Fruit fly (Drosophila melanogaster) whole organism, wandering third instar larva: ENCODE measurements around the gene CG43402.
A peak's percentile ranks its signal among the peaks of the same experiment; 100 is the strongest.

Source experiments
- Abd-B ChIP-seq: fragments of >200 bp; optimal IDR thresholded peaks from 2 replicates; lab custom pipeline; 2017; ENCODE audit warnings: missing biosample characterization, missing genetic modification characterization
- CG32264 ChIP-seq: fragments of 200-800 bp; sonication (Bioruptor generic); optimal IDR thresholded peaks from 2 replicates; lab custom pipeline; 2016; ENCODE audit warnings: missing biosample characterization, missing genetic modification characterization
- CG9705 ChIP-seq: fragments of 200-800 bp; sonication (Bioruptor generic); optimal IDR thresholded peaks from 2 replicates; lab custom pipeline; 2018; ENCODE audit warnings: missing biosample characterization, mild to moderate bottlenecking, missing genetic modification characterization
- CrebA ChIP-seq: fragments of 200-800 bp; sonication (Bioruptor generic); optimal IDR thresholded peaks from 2 replicates; lab custom pipeline; 2016; ENCODE audit warnings: missing biosample characterization, mild to moderate bottlenecking, missing genetic modification characterization, borderline replicate concordance
- Dfd ChIP-seq: fragments of >200 bp; optimal IDR thresholded peaks from 2 replicates; lab custom pipeline; 2017; ENCODE audit warnings: missing biosample characterization, missing genetic modification characterization
- Dif ChIP-seq: fragments of 200-275, 200-300 bp; sonication (Bioruptor generic); optimal IDR thresholded peaks from 2 replicates; lab custom pipeline; 2018; ENCODE audit warnings: missing biosample characterization, missing genetic modification characterization; ENCODE audit not compliant: partially characterized antibody
- GATAd ChIP-seq: sonication (Bioruptor generic); optimal IDR thresholded peaks from 2 replicates; lab custom pipeline; 2016; ENCODE audit warnings: missing biosample characterization, missing genetic modification characterization
- HLH106 ChIP-seq: fragments of 200-800 bp; optimal IDR thresholded peaks from 3 replicates; lab custom pipeline; 2019; ENCODE audit warnings: missing biosample characterization, mild to moderate bottlenecking, missing genetic modification characterization, moderate library complexity
- Hnf4 ChIP-seq: fragments of 200-800 bp; sonication (Bioruptor generic); optimal IDR thresholded peaks from 2 replicates; lab custom pipeline; 2016; ENCODE audit warnings: missing biosample characterization, mild to moderate bottlenecking, missing genetic modification characterization
- Hr78 ChIP-seq: fragments of >200 bp; optimal IDR thresholded peaks from 2 replicates; lab custom pipeline; 2017; ENCODE audit warnings: missing biosample characterization, missing genetic modification characterization
- Hr83 ChIP-seq: fragments of 200-300 bp; sonication (Bioruptor generic); optimal IDR thresholded peaks from 2 replicates; lab custom pipeline; 2016; ENCODE audit warnings: missing biosample characterization, mild to moderate bottlenecking, missing genetic modification characterization, moderate library complexity; ENCODE audit not compliant: poor library complexity, severe bottlenecking
- Jra ChIP-seq: sonication (Bioruptor generic); optimal IDR thresholded peaks from 2 replicates; lab custom pipeline; 2016; ENCODE audit warnings: missing biosample characterization, missing genetic modification characterization
- Mio ChIP-seq: sonication (Bioruptor generic); optimal IDR thresholded peaks from 2 replicates; lab custom pipeline; 2016; ENCODE audit warnings: missing biosample characterization, missing genetic modification characterization
- Myc ChIP-seq: fragments of >200 bp; optimal IDR thresholded peaks from 2 replicates; lab custom pipeline; 2017
- N ChIP-seq: fragments of >200 bp; optimal IDR thresholded peaks from 2 replicates; lab custom pipeline; 2018; ENCODE audit warnings: missing biosample characterization, missing external identifiers, missing genetic modification characterization
- OdsH ChIP-seq: fragments of 200-800 bp; sonication (Bioruptor generic); optimal IDR thresholded peaks from 2 replicates; lab custom pipeline; 2016; ENCODE audit warnings: missing biosample characterization, mild to moderate bottlenecking, missing genetic modification characterization
- Rel ChIP-seq, 2 experiments: fragments of 200-800 bp; sonication (Bioruptor generic) in 1 of 2; optimal IDR thresholded peaks; 2 replicates in 1 of 2; 3 replicates in 1 of 2; lab custom pipeline; 2016 to 2019; ENCODE audit warnings: mild to moderate bottlenecking in 2 of 2, missing biosample characterization in 2 of 2, missing genetic modification characterization in 2 of 2, moderate library complexity in 1 of 2
- Sp1 ChIP-seq: fragments of 200-800 bp; sonication (Bioruptor generic); optimal IDR thresholded peaks from 3 replicates; lab custom pipeline; 2019; ENCODE audit warnings: missing biosample characterization, mild to moderate bottlenecking, missing genetic modification characterization, moderate library complexity
- Vsx2 ChIP-seq: fragments of 200-300, 225-300 bp; sonication (Bioruptor generic); optimal IDR thresholded peaks from 2 replicates; lab custom pipeline; 2018; ENCODE audit warnings: missing biosample characterization, missing genetic modification characterization; ENCODE audit not compliant: partially characterized antibody
- br ChIP-seq: fragments of 200-800 bp; sonication (Bioruptor generic); optimal IDR thresholded peaks from 2 replicates; lab custom pipeline; 2016; ENCODE audit warnings: missing biosample characterization, missing genetic modification characterization
- brk ChIP-seq: fragments of 200-800 bp; sonication (Bioruptor generic); optimal IDR thresholded peaks from 2 replicates; lab custom pipeline; 2016; ENCODE audit warnings: missing biosample characterization, mild to moderate bottlenecking, missing genetic modification characterization
- dl ChIP-seq, 2 experiments: fragments of 175-275, 200-275 bp in 1 of 2; fragments of 200-275 bp in 1 of 2; sonication (Bioruptor generic); optimal IDR thresholded peaks; lab custom pipeline; 2018; ENCODE audit warnings: mild to moderate bottlenecking in 2 of 2, missing biosample characterization in 2 of 2, missing genetic modification characterization in 2 of 2, moderate library complexity in 2 of 2; ENCODE audit not compliant: partially characterized antibody in 2 of 2, insufficient read depth in 1 of 2
- dmrt93B ChIP-seq: fragments of 200-800 bp; sonication (Bioruptor generic); optimal IDR thresholded peaks from 2 replicates; lab custom pipeline; 2018; ENCODE audit warnings: missing biosample characterization, mild to moderate bottlenecking, missing genetic modification characterization
- dsf ChIP-seq: sonication (Bioruptor generic); optimal IDR thresholded peaks from 2 replicates; lab custom pipeline; 2016; ENCODE audit warnings: missing biosample characterization, missing genetic modification characterization, borderline replicate concordance
- ey ChIP-seq: fragments of 200-800 bp; sonication (Bioruptor generic); optimal IDR thresholded peaks from 2 replicates; lab custom pipeline; 2016; ENCODE audit warnings: missing biosample characterization, missing genetic modification characterization
- foxo ChIP-seq, 2 experiments: fragments of 200-800 bp; sonication (Bioruptor generic); optimal IDR thresholded peaks; 2 replicates in 1 of 2; 3 replicates in 1 of 2; lab custom pipeline; 2016 to 2017; ENCODE audit warnings: missing biosample characterization in 2 of 2, missing genetic modification characterization in 2 of 2
- fru ChIP-seq: fragments of 200-800 bp; sonication (Bioruptor generic); optimal IDR thresholded peaks from 3 replicates; lab custom pipeline; 2016; ENCODE audit warnings: missing biosample characterization, mild to moderate bottlenecking, missing genetic modification characterization
- h ChIP-seq: fragments of 200-800 bp; sonication (Bioruptor generic); optimal IDR thresholded peaks from 3 replicates; lab custom pipeline; 2016; ENCODE audit warnings: missing biosample characterization, mild to moderate bottlenecking, missing genetic modification characterization
- jim ChIP-seq: fragments of 175-275, 200-325 bp; sonication (Bioruptor generic); optimal IDR thresholded peaks from 2 replicates; lab custom pipeline; 2016; ENCODE audit warnings: missing biosample characterization, mild to moderate bottlenecking, missing genetic modification characterization
- lola ChIP-seq: fragments of >200 bp; optimal IDR thresholded peaks from 2 replicates; lab custom pipeline; 2017; ENCODE audit warnings: missing biosample characterization, missing genetic modification characterization
- pan ChIP-seq: fragments of >200 bp; optimal IDR thresholded peaks from 2 replicates; lab custom pipeline; 2017
- psq ChIP-seq: fragments of 200-800 bp; sonication (Bioruptor generic); optimal IDR thresholded peaks from 3 replicates; lab custom pipeline; 2017; ENCODE audit warnings: missing biosample characterization, mild to moderate bottlenecking, missing genetic modification characterization, moderate library complexity
- rgr ChIP-seq: fragments of 200-800 bp; sonication (Bioruptor generic); optimal IDR thresholded peaks from 3 replicates; lab custom pipeline; 2016; ENCODE audit warnings: missing biosample characterization, mild to moderate bottlenecking, missing genetic modification characterization
- sage ChIP-seq: fragments of 200-800 bp; sonication (Bioruptor generic); optimal IDR thresholded peaks from 2 replicates; lab custom pipeline; 2016; ENCODE audit warnings: missing biosample characterization, mild to moderate bottlenecking, missing genetic modification characterization
- sv ChIP-seq: fragments of 200-800 bp; sonication (Bioruptor generic); optimal IDR thresholded peaks from 3 replicates; lab custom pipeline; 2016; ENCODE audit warnings: missing biosample characterization, missing genetic modification characterization
- tai ChIP-seq: sonication (Bioruptor generic); optimal IDR thresholded peaks from 2 replicates; lab custom pipeline; 2016; ENCODE audit warnings: missing biosample characterization, missing genetic modification characterization
- usp ChIP-seq: fragments of >200 bp; optimal IDR thresholded peaks from 2 replicates; lab custom pipeline; 2017; ENCODE audit warnings: missing biosample characterization, missing genetic modification characterization
- woc ChIP-seq: sonication (Bioruptor generic); optimal IDR thresholded peaks from 2 replicates; lab custom pipeline; 2016; ENCODE audit warnings: missing biosample characterization, mild to moderate bottlenecking, missing genetic modification characterization

The CG43402 gene

dm6 chr2L:1409695-1410094, 32.7 kb upstream of the CG43402 start:
- TF ChIP-seq Hnf4 (GFP tag; lab: Kevin White, UChicago) (peak; percentile 22), h (GFP tag; lab: Kevin White, UChicago) (peak; percentile 55), usp (no peak), HLH106 (peak; percentile 45), Hr83 (GFP tag; lab: Kevin White, UChicago) (no peak), brk (GFP tag; lab: Kevin White, UChicago) (no peak), foxo (GFP tag; optimal IDR thresholded peaks at IDR 0.05; lab: Kevin White, UChicago) (peak in 1 of 2 experiments; percentile 64), woc (peak; percentile 39), dsf (GFP tag; lab: Kevin White, UChicago) (no peak), Hr78 (GFP tag; lab: Kevin White, UChicago) (no peak), Sp1 (GFP tag; lab: Kevin White, UChicago) (peak; percentile 51), sage (GFP tag; lab: Kevin White, UChicago) (peak; percentile 28), jim (no peak), fru (peak; percentile 69), dl (GFP tag; optimal IDR thresholded peaks at IDR 0.05; lab: Kevin White, UChicago; ENCODE audit: insufficient read depth in 1 of 2, partially characterized antibody in 2 of 2) (no peak), CG32264 (GFP tag; lab: Kevin White, UChicago) (no peak), Dif (no peak), Jra (GFP tag; lab: Kevin White, UChicago) (no peak), tai (GFP tag; lab: Kevin White, UChicago) (no peak), GATAd (no peak), N (GFP tag; lab: Kevin White, UChicago) (no peak), Rel (GFP tag; optimal IDR thresholded peaks at IDR 0.05; lab: Kevin White, UChicago) (no peak), Rel (tag; optimal IDR thresholded peaks at IDR 0.05; lab: Kevin White, UChicago) (no peak), Vsx2 (GFP tag; lab: Kevin White, UChicago) (no peak), CG9705 (GFP tag; lab: Kevin White, UChicago) (no peak), CrebA (GFP tag; lab: Kevin White, UChicago) (no peak), ey (GFP tag; lab: Kevin White, UChicago) (peak; percentile 63), Abd-B (GFP tag; lab: Kevin White, UChicago) (no peak), Dfd (GFP tag; lab: Kevin White, UChicago) (no peak), sv (GFP tag; lab: Kevin White, UChicago) (no peak), OdsH (GFP tag; lab: Kevin White, UChicago) (peak; percentile 52), psq (GFP tag; lab: Kevin White, UChicago) (peak; percentile 28), rgr (peak; percentile 55), pan (lab: Kevin White, UChicago) (no peak), br (GFP tag; lab: Kevin White, UChicago) (peak; percentile 49), Myc (lab: Kevin White, UChicago) (no peak), lola (GFP tag; lab: Kevin White, UChicago) (no peak)

- TF ChIP-seq woc: no peak
- no peak for TF ChIP-seq sage (GFP tag; lab: Kevin White, UChicago)
- TF ChIP-seq dmrt93B (GFP tag; lab: Kevin White, UChicago): no peak
- TF ChIP-seq, all 38 proteins: peak for 0
Measured at dm6 chr2L:1410780-1411625, 31.4 kb upstream of the CG43402 start.

dm6 chr2L:1412691-1413090, 29.7 kb upstream of the CG43402 start:
- no peak for TF ChIP-seq Hr83 (GFP tag; lab: Kevin White, UChicago)
- TF ChIP-seq woc: peak; percentile 66
- no peak for TF ChIP-seq N (GFP tag; lab: Kevin White, UChicago)
- peak; percentile 63 for TF ChIP-seq h (GFP tag; lab: Kevin White, UChicago)
- TF ChIP-seq rgr: peak; percentile 56
- TF ChIP-seq Dfd (GFP tag; lab: Kevin White, UChicago): no peak
- TF ChIP-seq sage (GFP tag; lab: Kevin White, UChicago): no peak
- TF ChIP-seq foxo (GFP tag; optimal IDR thresholded peaks at IDR 0.05; lab: Kevin White, UChicago): peak in 1 of 2 experiments; percentile 67
- peak; percentile 26 for TF ChIP-seq Jra (GFP tag; lab: Kevin White, UChicago)
- no peak for TF ChIP-seq Myc (lab: Kevin White, UChicago)
- peak; percentile 41 for TF ChIP-seq dmrt93B (GFP tag; lab: Kevin White, UChicago)
- TF ChIP-seq jim: no peak
- no peak for TF ChIP-seq CG32264 (GFP tag; lab: Kevin White, UChicago)
- peak; percentile 48 for TF ChIP-seq HLH106
- TF ChIP-seq br (GFP tag; lab: Kevin White, UChicago): peak; percentile 60
- TF ChIP-seq CrebA (GFP tag; lab: Kevin White, UChicago): no peak
- TF ChIP-seq Mio (GFP tag; lab: Kevin White, UChicago): no peak
- peak; percentile 78 for TF ChIP-seq fru
- no peak for TF ChIP-seq Hr78 (GFP tag; lab: Kevin White, UChicago)
- TF ChIP-seq sv (GFP tag; lab: Kevin White, UChicago): no peak
- TF ChIP-seq Vsx2 (GFP tag; lab: Kevin White, UChicago): no peak
- TF ChIP-seq CG9705 (GFP tag; lab: Kevin White, UChicago): peak; percentile 31
- TF ChIP-seq lola (GFP tag; lab: Kevin White, UChicago): no peak
- peak; percentile 14 for TF ChIP-seq tai (GFP tag; lab: Kevin White, UChicago)
- peak; percentile 63 for TF ChIP-seq ey (GFP tag; lab: Kevin White, UChicago)
- no peak for TF ChIP-seq dl (GFP tag; optimal IDR thresholded peaks at IDR 0.05; lab: Kevin White, UChicago; ENCODE audit: insufficient read depth in 1 of 2, partially characterized antibody in 2 of 2)
- TF ChIP-seq usp: no peak
- peak; percentile 62 for TF ChIP-seq OdsH (GFP tag; lab: Kevin White, UChicago)
- TF ChIP-seq GATAd: no peak
- TF ChIP-seq pan (lab: Kevin White, UChicago): no peak
- TF ChIP-seq dsf (GFP tag; lab: Kevin White, UChicago): no peak
- peak; percentile 35 for TF ChIP-seq Hnf4 (GFP tag; lab: Kevin White, UChicago)
- peak; percentile 54 for TF ChIP-seq psq (GFP tag; lab: Kevin White, UChicago)
